Fruit fly (Drosophila melanogaster) whole organism: ENCODE results near the gene Orct.

ENCODE experiments used
- CG8478 ChIP-seq: fragments of >200 bp; optimal IDR thresholded peaks from 2 replicates; lab custom pipeline; 2018; ENCODE audit warnings: inconsistent platforms
- EcR ChIP-seq, 2 experiments: fragments of >200 bp; optimal IDR thresholded peaks; 2 replicates each; lab custom pipeline; 2017; ENCODE audit warnings: missing biosample characterization in 2 of 2, missing genetic modification characterization in 2 of 2, missing genetic modification reagents in 2 of 2
- psq ChIP-seq: fragments of >200 bp; optimal IDR thresholded peaks from 2 replicates; lab custom pipeline; 2017
- usp ChIP-seq: fragments of >200 bp; optimal IDR thresholded peaks from 2 replicates; lab custom pipeline; 2017; ENCODE audit warnings: missing biosample characterization, missing genetic modification characterization, mixed read lengths

DNA sequence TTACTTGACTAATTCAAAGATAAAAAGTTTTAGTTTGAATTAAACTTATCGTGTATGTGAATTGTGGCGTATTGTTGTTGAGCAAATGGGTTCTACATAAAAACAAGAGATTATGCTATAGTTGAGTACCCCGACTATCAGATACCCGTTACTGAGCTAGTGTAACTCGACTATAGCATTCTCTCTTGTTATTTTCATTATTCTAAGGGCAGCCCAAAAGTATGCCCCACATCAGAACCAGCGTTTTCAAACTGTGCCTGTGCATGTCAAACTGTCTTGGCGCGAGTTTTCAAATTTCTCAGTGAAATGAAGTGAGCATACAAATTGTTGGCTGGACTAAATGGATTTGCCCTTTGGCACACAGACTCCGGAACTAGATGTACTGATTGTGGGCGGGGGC, 3.2 kb downstream of the Orct start, which contains the start of gene shps:
- no peak for TF ChIP-seq usp (GFP tag; lab: Kevin White, UChicago)
- no peak for TF ChIP-seq psq
- no peak for TF ChIP-seq CG8478 (lab: Kevin White, UChicago)
- no peak for TF ChIP-seq EcR (GFP tag; optimal IDR thresholded peaks at IDR 0.05; lab: Kevin White, UChicago)
